Worm (Caenorhabditis elegans) whole organism, late embryonic: ENCODE results near the gene col-91.

Experiments used
- C08G9.2 ChIP-seq: sonication (generic microtip); optimal IDR thresholded peaks from 2 replicates; lab custom pipeline; 2016; ENCODE audit warnings: mild to moderate bottlenecking, missing genetic modification characterization, moderate library complexity, missing compliant biosample characterization
- ama-1 ChIP-seq: fragments of 150-350 bp; optimal IDR thresholded peaks from 2 replicates; lab custom pipeline; 2014
- ceh-30 ChIP-seq: fragments of 150-350 bp; optimal IDR thresholded peaks from 2 replicates; lab custom pipeline; 2014; ENCODE audit warnings: missing biosample characterization, missing genetic modification characterization
- elt-2 ChIP-seq: sonication (generic microtip); optimal IDR thresholded peaks from 2 replicates; lab custom pipeline; 2016; ENCODE audit warnings: missing genetic modification reagents, missing genetic modification characterization, missing compliant biosample characterization
- lim-6 ChIP-seq: sonication (generic microtip); optimal IDR thresholded peaks from 2 replicates; lab custom pipeline; 2016; ENCODE audit warnings: missing genetic modification characterization, missing compliant biosample characterization
- madf-2 ChIP-seq: sonication (generic microtip); optimal IDR thresholded peaks from 2 replicates; lab custom pipeline; 2017; ENCODE audit warnings: missing genetic modification characterization, missing compliant biosample characterization
- nfya-1 ChIP-seq: sonication (generic microtip); optimal IDR thresholded peaks from 2 replicates; lab custom pipeline; 2017; ENCODE audit warnings: missing genetic modification characterization, mild to moderate bottlenecking, missing compliant biosample characterization, antibody characterized with exemption, moderate library complexity
- unc-42 ChIP-seq: sonication (generic microtip); optimal IDR thresholded peaks from 2 replicates; lab custom pipeline; 2016; ENCODE audit warnings: missing genotype, missing genetic modification characterization, missing compliant biosample characterization
- unc-86 ChIP-seq: sonication (generic microtip); optimal IDR thresholded peaks from 2 replicates; lab custom pipeline; 2016; ENCODE audit warnings: missing genetic modification characterization, missing compliant biosample characterization

DNA sequence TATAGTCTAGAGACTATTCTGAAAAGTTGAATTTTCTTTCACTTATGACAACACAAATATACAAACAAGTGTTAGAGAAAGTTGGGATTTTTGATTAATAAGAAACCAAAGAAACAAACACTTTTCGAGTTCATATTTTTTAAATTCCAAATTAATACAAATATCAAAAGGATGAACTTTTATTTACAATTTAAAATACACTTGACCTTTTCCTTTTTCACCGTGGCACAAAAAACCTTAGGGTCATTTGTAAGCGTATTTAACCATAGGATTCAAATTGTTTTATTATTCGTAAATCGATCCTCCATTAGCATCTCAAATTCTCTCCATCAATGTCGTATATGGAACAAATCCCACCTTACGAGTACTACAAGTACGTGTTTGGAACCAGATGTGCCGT is 27.6 kb downstream of the col-91 start, which contains the start of gene C02F5.5:
- TF ChIP-seq ama-1 (lab: Kevin White, UChicago) (no peak), elt-2 (tag; lab: Kevin White, UChicago) (no peak), nfya-1 (no peak), lim-6 (tag; lab: Kevin White, UChicago) (no peak), madf-2 (no peak), ceh-30 (no peak), C08G9.2 (no peak), unc-86 (tag; lab: Kevin White, UChicago) (no peak), unc-42 (tag; lab: Kevin White, UChicago) (no peak)
